Fruit fly (Drosophila melanogaster) whole organism, prepupa: ENCODE measurements around the gene Art3.

ENCODE experiments used
- Blimp-1 ChIP-seq: fragments of 200-800 bp; sonication (Bioruptor generic); optimal IDR thresholded peaks from 3 replicates; lab custom pipeline; 2017; ENCODE audit warnings: missing biosample characterization, missing genetic modification characterization, mild to moderate bottlenecking, moderate library complexity, missing genetic modification reagents
- CG11294 ChIP-seq: fragments of 200-800 bp; sonication (Bioruptor generic); IDR thresholded peaks from 2 replicates; pipeline ENCODE4 v1.3.6; 2022; ENCODE audit warnings: missing biosample characterization, missing genetic modification characterization
- CG11762 ChIP-seq: fragments of 200-800 bp; sonication (Bioruptor generic); optimal IDR thresholded peaks from 3 replicates; lab custom pipeline; 2016; ENCODE audit warnings: missing biosample characterization, missing genetic modification characterization; ENCODE audit not compliant: insufficient read depth
- CG11902 ChIP-seq: fragments of 200-800 bp; sonication (Bioruptor generic); optimal IDR thresholded peaks from 3 replicates; lab custom pipeline; 2016; ENCODE audit warnings: missing biosample characterization, missing genetic modification characterization
- CG15336 ChIP-seq: fragments of 200-800 bp; sonication (Bioruptor generic); IDR thresholded peaks from 2 replicates; pipeline ENCODE4 v1.3.6; 2022; ENCODE audit warnings: missing biosample characterization, missing genetic modification characterization
- CG1621 ChIP-seq: fragments of 200-800 bp; sonication (Bioruptor generic); optimal IDR thresholded peaks from 3 replicates; lab custom pipeline; 2018; ENCODE audit warnings: missing biosample characterization, mild to moderate bottlenecking, missing genetic modification characterization
- CG16779 ChIP-seq: fragments of 200-800 bp; sonication (Bioruptor generic); optimal IDR thresholded peaks from 3 replicates; lab custom pipeline; 2017; ENCODE audit warnings: missing biosample characterization, mild to moderate bottlenecking, missing genetic modification characterization
- CG3032 ChIP-seq: fragments of 200-800 bp; optimal IDR thresholded peaks from 2 replicates; lab custom pipeline; 2019; ENCODE audit warnings: missing biosample characterization, mild to moderate bottlenecking, missing genetic modification characterization, moderate library complexity
- CG31627 ChIP-seq: fragments of 200-800 bp; sonication (Bioruptor generic); optimal IDR thresholded peaks from 3 replicates; lab custom pipeline; 2016; ENCODE audit warnings: missing biosample characterization, missing genetic modification characterization
- CG32006 ChIP-seq: fragments of 200-800 bp; sonication (Bioruptor generic); optimal IDR thresholded peaks from 3 replicates; lab custom pipeline; 2017; ENCODE audit warnings: missing biosample characterization, mild to moderate bottlenecking, missing genetic modification characterization
- CG34406 ChIP-seq: fragments of 200-800 bp; sonication (Bioruptor generic); optimal IDR thresholded peaks from 3 replicates; lab custom pipeline; 2016; ENCODE audit warnings: missing biosample characterization, missing genetic modification characterization
- CG3919 ChIP-seq: fragments of 200-800 bp; sonication (Bioruptor generic); optimal IDR thresholded peaks from 3 replicates; lab custom pipeline; 2016; ENCODE audit warnings: missing biosample characterization, missing genetic modification characterization
- CG6163 ChIP-seq: fragments of 200-800 bp; sonication (Bioruptor generic); IDR thresholded peaks from 3 replicates; pipeline ENCODE4 v1.3.6; 2022; ENCODE audit warnings: missing biosample characterization, missing genetic modification characterization
- CG6792 ChIP-seq: fragments of 200-800 bp; sonication (Bioruptor generic); optimal IDR thresholded peaks from 3 replicates; lab custom pipeline; 2016; ENCODE audit warnings: missing biosample characterization, missing genetic modification characterization
- CG6808 ChIP-seq: fragments of 200-800 bp; sonication (Bioruptor generic); optimal IDR thresholded peaks from 3 replicates; lab custom pipeline; 2017; ENCODE audit warnings: missing biosample characterization, missing genetic modification characterization, mild to moderate bottlenecking, moderate library complexity, missing genetic modification reagents
- CG7368 ChIP-seq: fragments of 200-800 bp; sonication (Bioruptor generic); optimal IDR thresholded peaks from 3 replicates; lab custom pipeline; 2016; ENCODE audit warnings: missing biosample characterization, missing genetic modification characterization
- CG8119 ChIP-seq: fragments of 200-800 bp; sonication (Bioruptor generic); IDR thresholded peaks from 3 replicates; pipeline ENCODE4 v1.3.6; 2022; ENCODE audit warnings: missing biosample characterization, missing genetic modification characterization
- CG8319 ChIP-seq: fragments of 200-800 bp; sonication (Bioruptor generic); optimal IDR thresholded peaks from 3 replicates; lab custom pipeline; 2016; ENCODE audit warnings: missing biosample characterization, missing genetic modification characterization
- Eip78C ChIP-seq: fragments of 200-800 bp; sonication (Bioruptor generic); peaks from one replicate; lab custom pipeline; 2016; ENCODE audit warnings: missing biosample characterization, missing genetic modification characterization
- Eip93F ChIP-seq: fragments of 200-800 bp; sonication (Bioruptor generic); optimal IDR thresholded peaks from 2 replicates; lab custom pipeline; 2016; ENCODE audit warnings: missing biosample characterization, mild to moderate bottlenecking, missing genetic modification characterization
- Ets21C ChIP-seq: fragments of 200-800 bp; sonication (Bioruptor generic); optimal IDR thresholded peaks from 3 replicates; lab custom pipeline; 2016; ENCODE audit warnings: missing biosample characterization, missing genetic modification characterization
- Ets96B ChIP-seq: fragments of 200-800 bp; optimal IDR thresholded peaks from 2 replicates; lab custom pipeline; 2019; ENCODE audit warnings: missing biosample characterization, mild to moderate bottlenecking, missing genetic modification characterization, moderate library complexity
- Gug ChIP-seq: fragments of 200-800 bp; sonication (Bioruptor generic); IDR thresholded peaks from 2 replicates; pipeline ENCODE4 v1.3.6; 2022; ENCODE audit warnings: missing biosample characterization, missing genetic modification characterization
- Hr4 ChIP-seq: fragments of 200-800 bp; sonication (Bioruptor generic); optimal IDR thresholded peaks from 3 replicates; lab custom pipeline; 2016; ENCODE audit warnings: missing biosample characterization, missing genetic modification characterization
- OdsH ChIP-seq: fragments of 200-800 bp; sonication (Bioruptor generic); optimal IDR thresholded peaks from 3 replicates; lab custom pipeline; 2016; ENCODE audit warnings: missing biosample characterization, missing genetic modification characterization
- Smox ChIP-seq: fragments of 200-800 bp; sonication (Bioruptor generic); optimal IDR thresholded peaks from 3 replicates; lab custom pipeline; 2016; ENCODE audit warnings: missing biosample characterization, missing genetic modification characterization
- Sox14 ChIP-seq: fragments of 200-800 bp; sonication (Bioruptor generic); optimal IDR thresholded peaks from 3 replicates; lab custom pipeline; 2016; ENCODE audit warnings: missing biosample characterization, missing genetic modification characterization
- achi ChIP-seq: fragments of 200-800 bp; sonication (Bioruptor generic); optimal IDR thresholded peaks from 3 replicates; lab custom pipeline; 2016; ENCODE audit warnings: missing biosample characterization, missing genetic modification characterization
- cyc ChIP-seq: fragments of 200-800 bp; sonication (Bioruptor generic); optimal IDR thresholded peaks from 3 replicates; lab custom pipeline; 2016; ENCODE audit warnings: missing biosample characterization, missing genetic modification characterization
- dsx ChIP-seq: fragments of 200-800 bp; optimal IDR thresholded peaks from 3 replicates; lab custom pipeline; 2019; ENCODE audit warnings: missing biosample characterization, mild to moderate bottlenecking, missing genetic modification characterization, moderate library complexity; ENCODE audit not compliant: poor library complexity, severe bottlenecking
- fd85E ChIP-seq: fragments of 200-800 bp; sonication (Bioruptor generic); optimal IDR thresholded peaks from 3 replicates; lab custom pipeline; 2016; ENCODE audit warnings: missing biosample characterization, missing genetic modification characterization
- fkh ChIP-seq: fragments of 200-800 bp; sonication (Bioruptor generic); optimal IDR thresholded peaks from 3 replicates; lab custom pipeline; 2017; ENCODE audit warnings: missing biosample characterization, mild to moderate bottlenecking, missing genetic modification characterization, moderate library complexity
- lz ChIP-seq: fragments of 200-800 bp; sonication (Bioruptor generic); optimal IDR thresholded peaks from 3 replicates; lab custom pipeline; 2016; ENCODE audit warnings: missing biosample characterization, missing genetic modification characterization
- spab ChIP-seq: fragments of 200-800 bp; sonication (Bioruptor generic); optimal IDR thresholded peaks from 2 replicates; lab custom pipeline; 2017; ENCODE audit warnings: missing biosample characterization, mild to moderate bottlenecking, missing genetic modification characterization, missing genetic modification reagents
- ss ChIP-seq, 2 experiments: fragments of 200-800 bp; sonication (Bioruptor generic); optimal IDR thresholded peaks; 2 replicates in 1 of 2; 3 replicates in 1 of 2; lab custom pipeline; 2017 to 2018; ENCODE audit warnings: mild to moderate bottlenecking in 2 of 2, missing biosample characterization in 2 of 2, missing genetic modification characterization in 2 of 2, moderate library complexity in 1 of 2
- vri ChIP-seq: fragments of 200-800 bp; sonication (Bioruptor generic); optimal IDR thresholded peaks from 3 replicates; lab custom pipeline; 2016; ENCODE audit warnings: missing biosample characterization, mild to moderate bottlenecking, missing genetic modification characterization

The Art3 gene

dm6 chr3R:15205223-15205622 is 24.0 kb downstream of the Art3 start (continued):
- TF ChIP-seq CG16779 (tag; lab: Kevin White, UChicago) (no peak), dsx (GFP tag; lab: Kevin White, UChicago) (no peak), cyc (GFP tag; lab: Kevin White, UChicago) (no peak), Blimp-1 (GFP tag; lab: Kevin White, UChicago) (peak; percentile 77), CG6163 (GFP tag; lab: Robert Waterston, UW) (no peak), ss (GFP tag; optimal IDR thresholded peaks at IDR 0.05; lab: Kevin White, UChicago) (peak in 1 of 2 experiments; percentile 65), Ets21C (no peak), CG15336 (GFP tag; lab: Robert Waterston, UW) (no peak; the same call in 1 of the 2 replicates), CG7368 (GFP tag; lab: Kevin White, UChicago) (no peak), spab (GFP tag; lab: Kevin White, UChicago) (no peak)

- TF ChIP-seq Smox (GFP tag; lab: Kevin White, UChicago): no peak
- TF ChIP-seq CG34406 (GFP tag; lab: Kevin White, UChicago): no peak
- TF ChIP-seq Eip78C (GFP tag; lab: Kevin White, UChicago): peak; percentile 56
- TF ChIP-seq fd85E (GFP tag; lab: Kevin White, UChicago): no peak
- no peak for TF ChIP-seq Ets96B (tag; lab: Kevin White, UChicago)
- TF ChIP-seq achi (GFP tag; lab: Kevin White, UChicago): no peak
- peak; percentile 23 for TF ChIP-seq CG32006 (GFP tag; lab: Kevin White, UChicago)
- TF ChIP-seq Gug (GFP tag; lab: Robert Waterston, UW): no peak
- no peak for TF ChIP-seq cyc (GFP tag; lab: Kevin White, UChicago)
- no peak for TF ChIP-seq CG6163 (GFP tag; lab: Robert Waterston, UW)
- no peak for TF ChIP-seq CG7368 (GFP tag; lab: Kevin White, UChicago)
- TF ChIP-seq Hr4 (GFP tag; lab: Kevin White, UChicago): peak; percentile 45
- TF ChIP-seq CG11294 (GFP tag; lab: Robert Waterston, UW): no peak
- no peak for TF ChIP-seq Ets21C
- no peak for TF ChIP-seq CG15336 (GFP tag; lab: Robert Waterston, UW)
- no peak for TF ChIP-seq CG1621 (tag; lab: Kevin White, UChicago)
- TF ChIP-seq Eip93F (GFP tag; lab: Kevin White, UChicago): peak; percentile 18
- TF ChIP-seq CG8119 (GFP tag; lab: Robert Waterston, UW): no peak
- peak; percentile 75 for TF ChIP-seq vri
- TF ChIP-seq Blimp-1 (GFP tag; lab: Kevin White, UChicago): no peak
- no peak for TF ChIP-seq CG3032
- no peak for TF ChIP-seq CG3919 (GFP tag; lab: Kevin White, UChicago)
- TF ChIP-seq fkh (GFP tag; lab: Kevin White, UChicago): peak; percentile 58
Observed at dm6 chr3R:15198052-15198793, 31.0 kb downstream of the Art3 start.

DNA sequence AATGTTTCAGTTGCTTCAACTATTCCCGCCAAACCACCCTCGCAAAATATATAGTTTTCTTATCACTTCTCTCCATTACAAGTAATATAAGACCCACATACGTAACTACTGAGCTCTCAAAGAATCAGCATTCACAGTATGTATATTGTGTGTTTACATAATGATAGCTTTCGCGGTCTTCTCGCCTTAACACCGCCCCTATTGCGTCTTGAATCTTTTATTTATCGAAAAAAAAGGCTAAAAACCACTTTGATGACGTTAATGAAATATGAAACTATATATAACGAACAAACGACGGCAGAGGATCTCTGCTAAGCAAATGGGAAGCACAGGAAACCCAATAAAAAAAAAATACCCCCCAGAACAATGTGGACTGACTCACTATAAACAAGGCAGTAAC is 31.8 kb downstream of the Art3 start:
- TF ChIP-seq fkh (GFP tag; lab: Kevin White, UChicago) (peak; percentile 60), Eip78C (GFP tag; lab: Kevin White, UChicago) (peak; percentile 60), CG6808 (GFP tag; lab: Kevin White, UChicago) (peak; percentile 22), cyc (GFP tag; lab: Kevin White, UChicago) (no peak), spab (GFP tag; lab: Kevin White, UChicago) (no peak), CG31627 (GFP tag; lab: Kevin White, UChicago) (no peak)
- TF ChIP-seq, all 60 proteins: peak for 3

DNA sequence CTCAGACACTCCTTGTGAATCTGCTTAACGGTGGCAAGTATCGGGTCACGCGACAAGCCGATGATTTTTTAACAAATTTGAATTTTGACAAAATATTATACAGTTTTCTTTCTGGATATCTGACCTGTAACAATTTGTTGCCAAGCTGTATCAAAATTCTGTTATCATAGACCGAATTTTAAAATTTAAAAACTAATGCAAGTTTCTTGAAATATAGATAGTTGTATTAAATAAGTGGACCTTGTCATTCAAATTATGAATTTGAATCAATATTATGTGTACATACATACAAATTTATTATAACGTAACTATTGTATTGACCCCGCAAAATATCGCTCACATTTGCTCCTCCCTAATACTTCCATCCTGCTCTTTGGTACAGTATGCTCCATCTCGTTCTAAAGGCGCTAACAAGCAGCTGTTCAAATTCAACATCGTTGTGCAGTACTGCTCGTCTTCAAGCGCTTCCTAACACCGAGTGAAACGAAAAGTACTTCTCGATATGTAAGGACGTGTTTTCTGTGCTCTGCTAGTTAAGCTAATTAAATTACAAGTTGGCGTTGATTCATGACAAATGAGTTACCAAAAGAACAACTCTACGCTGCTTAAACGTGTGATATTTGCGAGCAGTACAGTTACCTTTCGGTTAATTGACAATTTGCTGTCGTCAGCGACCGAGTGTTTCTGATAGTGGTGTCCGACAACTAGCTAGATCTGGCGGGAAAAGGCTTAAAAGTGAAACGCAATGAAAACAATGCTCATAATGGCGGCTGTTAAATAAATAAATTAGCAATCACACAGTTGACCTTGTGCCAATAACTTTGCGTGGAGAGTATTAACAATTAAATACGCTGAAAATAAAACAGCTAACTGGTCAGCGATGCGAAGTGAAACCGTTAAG is 32.8 kb downstream of the Art3 start, which contains the start of the genes Kpc1 and CG42542:
TSS of gene Kpc1 (minus strand) at position 77 of the 901 bp plus-strand sequence.
TSS of gene CG42542 (plus strand) at position 465 of the 901 bp plus-strand sequence.
- TF ChIP-seq CG11762 (GFP tag; lab: Kevin White, UChicago) (peak; percentile 25), CG16779 (tag; lab: Kevin White, UChicago) (no peak), CG3032 (no peak), vri (peak; percentile 59), lz (GFP tag; lab: Kevin White, UChicago) (peak; percentile 84), Eip93F (GFP tag; lab: Kevin White, UChicago) (peak; percentile 32), CG6808 (GFP tag; lab: Kevin White, UChicago) (peak; percentile 2), Ets96B (tag; lab: Kevin White, UChicago) (peak; percentile 45), CG7368 (GFP tag; lab: Kevin White, UChicago) (peak; percentile 52), fkh (GFP tag; lab: Kevin White, UChicago) (peak; percentile 62), CG6163 (GFP tag; lab: Robert Waterston, UW) (peak; percentile 29; the same call in 1 of the 3 replicates), CG11294 (GFP tag; lab: Robert Waterston, UW) (no peak), CG34406 (GFP tag; lab: Kevin White, UChicago) (peak; percentile 63), CG15336 (GFP tag; lab: Robert Waterston, UW) (0 out of 2 replicates have a peak, but pooled peaks have one; percentile 8), dsx (GFP tag; lab: Kevin White, UChicago) (no peak), CG31627 (GFP tag; lab: Kevin White, UChicago) (peak; percentile 80), fd85E (GFP tag; lab: Kevin White, UChicago) (no peak), CG11902 (GFP tag; lab: Kevin White, UChicago) (peak; percentile 42), OdsH (peak; percentile 54), CG6792 (GFP tag; lab: Kevin White, UChicago) (peak; percentile 69), CG8319 (peak; percentile 31), CG32006 (GFP tag; lab: Kevin White, UChicago) (peak; percentile 72), Blimp-1 (GFP tag; lab: Kevin White, UChicago) (peak; percentile 86), Sox14 (peak; percentile 69), Gug (GFP tag; lab: Robert Waterston, UW) (peak; percentile 13; the same call in 1 of the 2 replicates)
